Worm (Caenorhabditis elegans) whole organism, late embryonic: ENCODE measurements around the gene T10C6.6.

Experiments
- ceh-9 ChIP-seq: sonication (generic microtip); optimal IDR thresholded peaks from 2 replicates; lab custom pipeline; 2016; ENCODE audit warnings: mild to moderate bottlenecking, missing genetic modification characterization, inconsistent platforms, missing compliant biosample characterization
- dmd-4 ChIP-seq: sonication (generic microtip); optimal IDR thresholded peaks from 2 replicates; lab custom pipeline; 2016; ENCODE audit warnings: borderline replicate concordance, missing genetic modification characterization, missing compliant biosample characterization
- elt-2 ChIP-seq: sonication (generic microtip); optimal IDR thresholded peaks from 2 replicates; lab custom pipeline; 2016; ENCODE audit warnings: missing genetic modification reagents, missing genetic modification characterization, missing compliant biosample characterization
- mec-3 ChIP-seq: sonication (generic microtip); optimal IDR thresholded peaks from 2 replicates; lab custom pipeline; 2016; ENCODE audit warnings: borderline replicate concordance, missing genetic modification characterization, missing compliant biosample characterization

ce11 chrV:16058872-16059271 lies 34.7 kb downstream of the T10C6.6 start, which contains the start of gene F14H3.6:
- TF ChIP-seq ceh-9 (tag; lab: Kevin White, UChicago) (no peak), dmd-4 (no peak), mec-3 (tag; lab: Kevin White, UChicago) (no peak), elt-2 (tag; lab: Kevin White, UChicago) (no peak)
